Worm (Caenorhabditis elegans) whole organism, late embryonic: ENCODE results near the gene cka-1.

Source experiments
- C08G9.2 ChIP-seq: sonication (generic microtip); optimal IDR thresholded peaks from 2 replicates; lab custom pipeline; 2016; ENCODE audit warnings: mild to moderate bottlenecking, missing genetic modification characterization, moderate library complexity, missing compliant biosample characterization
- C38D4.7 ChIP-seq: fragments of 200-800 bp; sonication (Bioruptor generic); optimal IDR thresholded peaks from 2 replicates; lab custom pipeline; 2018; ENCODE audit warnings: mild to moderate bottlenecking, missing genetic modification characterization, moderate library complexity, missing compliant biosample characterization
- F13H6.1 ChIP-seq: sonication (generic microtip); optimal IDR thresholded peaks from 2 replicates; lab custom pipeline; 2016; ENCODE audit warnings: missing genetic modification characterization, missing compliant biosample characterization
- K09A11.1 ChIP-seq: sonication (generic microtip); optimal IDR thresholded peaks from 2 replicates; lab custom pipeline; 2017; ENCODE audit warnings: antibody characterized with exemption, mild to moderate bottlenecking, missing genetic modification characterization, missing compliant biosample characterization; ENCODE audit not compliant: insufficient read depth
- T23F11.4 ChIP-seq: fragments of 200-800 bp; sonication (Bioruptor generic); optimal IDR thresholded peaks from 2 replicates; lab custom pipeline; 2018; ENCODE audit warnings: mild to moderate bottlenecking, missing genetic modification characterization, missing compliant biosample characterization
- ahr-1 ChIP-seq: sonication (generic microtip); optimal IDR thresholded peaks from 2 replicates; lab custom pipeline; 2016; ENCODE audit warnings: missing genetic modification characterization, missing compliant biosample characterization
- ceh-14 ChIP-seq: sonication (generic microtip); optimal IDR thresholded peaks from 2 replicates; lab custom pipeline; 2016; ENCODE audit warnings: missing genotype, missing genetic modification characterization, missing compliant biosample characterization
- ceh-31 ChIP-seq: sonication (generic microtip); optimal IDR thresholded peaks from 2 replicates; lab custom pipeline; 2016; ENCODE audit warnings: missing genetic modification characterization, missing compliant biosample characterization
- ceh-34 ChIP-seq: sonication (generic microtip); optimal IDR thresholded peaks from 2 replicates; lab custom pipeline; 2016; ENCODE audit warnings: mild to moderate bottlenecking, missing genetic modification characterization, missing compliant biosample characterization
- ceh-45 ChIP-seq: fragments of 200-800 bp; sonication (Bioruptor generic); IDR thresholded peaks from 2 replicates; pipeline ENCODE4 v1.3.6; 2022; ENCODE audit warnings: missing genetic modification reagents, missing genetic modification characterization, missing compliant biosample characterization
- ceh-6 ChIP-seq: fragments of 200-800 bp; sonication (Bioruptor generic); optimal IDR thresholded peaks from 2 replicates; lab custom pipeline; 2018; ENCODE audit warnings: mild to moderate bottlenecking, missing genetic modification characterization, missing compliant biosample characterization
- dmd-4 ChIP-seq: sonication (generic microtip); optimal IDR thresholded peaks from 2 replicates; lab custom pipeline; 2016; ENCODE audit warnings: borderline replicate concordance, missing genetic modification characterization, missing compliant biosample characterization
- dve-1 ChIP-seq: sonication (generic microtip); optimal IDR thresholded peaks from 2 replicates; lab custom pipeline; 2017; ENCODE audit warnings: antibody characterized with exemption, mild to moderate bottlenecking, missing genetic modification characterization, missing compliant biosample characterization
- elt-4 ChIP-seq: sonication (generic microtip); optimal IDR thresholded peaks from 2 replicates; lab custom pipeline; 2016; ENCODE audit warnings: missing genetic modification characterization, missing compliant biosample characterization
- fkh-10 ChIP-seq: fragments of 150-350 bp; optimal IDR thresholded peaks from 2 replicates; lab custom pipeline; 2014; ENCODE audit warnings: missing biosample characterization, missing genetic modification reagents, missing genetic modification characterization
- gmeb-2 ChIP-seq: sonication (generic microtip); optimal IDR thresholded peaks from 2 replicates; lab custom pipeline; 2016; ENCODE audit warnings: missing genetic modification characterization, inconsistent platforms, missing compliant biosample characterization
- hlh-13 ChIP-seq: fragments of 200-800 bp; sonication (Bioruptor generic); optimal IDR thresholded peaks from 2 replicates; lab custom pipeline; 2018; ENCODE audit warnings: mild to moderate bottlenecking, missing genetic modification characterization, missing compliant biosample characterization
- hlh-6 ChIP-seq: sonication (generic microtip); optimal IDR thresholded peaks from 2 replicates; lab custom pipeline; 2016; ENCODE audit warnings: missing genotype, missing genetic modification characterization, missing compliant biosample characterization
- hlh-8 ChIP-seq: sonication (generic microtip); optimal IDR thresholded peaks from 2 replicates; lab custom pipeline; 2016; ENCODE audit warnings: missing genotype, missing genetic modification characterization, missing compliant biosample characterization
- lim-6 ChIP-seq: sonication (generic microtip); optimal IDR thresholded peaks from 2 replicates; lab custom pipeline; 2016; ENCODE audit warnings: missing genetic modification characterization, missing compliant biosample characterization
- lin-11 ChIP-seq: fragments of 200-800 bp; sonication (Bioruptor generic); optimal IDR thresholded peaks from 2 replicates; lab custom pipeline; 2018; ENCODE audit warnings: mild to moderate bottlenecking, missing genetic modification characterization, missing compliant biosample characterization
- madf-2 ChIP-seq: sonication (generic microtip); optimal IDR thresholded peaks from 2 replicates; lab custom pipeline; 2017; ENCODE audit warnings: missing genetic modification characterization, missing compliant biosample characterization
- mec-3 ChIP-seq: sonication (generic microtip); optimal IDR thresholded peaks from 2 replicates; lab custom pipeline; 2016; ENCODE audit warnings: borderline replicate concordance, missing genetic modification characterization, missing compliant biosample characterization
- nfya-1 ChIP-seq: sonication (generic microtip); optimal IDR thresholded peaks from 2 replicates; lab custom pipeline; 2017; ENCODE audit warnings: missing genetic modification characterization, mild to moderate bottlenecking, missing compliant biosample characterization, antibody characterized with exemption, moderate library complexity
- nhr-11 ChIP-seq: fragments of 150-350 bp; optimal IDR thresholded peaks from 2 replicates; lab custom pipeline; 2014; ENCODE audit warnings: missing biosample characterization, missing genetic modification characterization
- npax-4 ChIP-seq: sonication (generic microtip); optimal IDR thresholded peaks from 2 replicates; lab custom pipeline; 2016; ENCODE audit warnings: missing genetic modification characterization, missing compliant biosample characterization
- odd-2 ChIP-seq: sonication (generic microtip); optimal IDR thresholded peaks from 2 replicates; lab custom pipeline; 2017; ENCODE audit warnings: antibody characterized with exemption, mild to moderate bottlenecking, missing genetic modification characterization, missing compliant biosample characterization
- pag-3 ChIP-seq: sonication (generic microtip); optimal IDR thresholded peaks from 2 replicates; lab custom pipeline; 2016; ENCODE audit warnings: missing compliant biosample characterization, missing genetic modification characterization, borderline replicate concordance
- pat-9 ChIP-seq: fragments of 200-800 bp; sonication (Bioruptor generic); optimal IDR thresholded peaks from 2 replicates; lab custom pipeline; 2018; ENCODE audit warnings: mild to moderate bottlenecking, missing genetic modification characterization, moderate library complexity, missing compliant biosample characterization
- pax-1 ChIP-seq: fragments of 150-350 bp; optimal IDR thresholded peaks from 2 replicates; lab custom pipeline; 2014; ENCODE audit warnings: missing biosample characterization, missing genetic modification characterization
- pha-4 ChIP-seq: fragments of 150-350 bp; optimal IDR thresholded peaks from 2 replicates; lab custom pipeline; 2018; ENCODE audit warnings: missing biosample characterization, missing genetic modification reagents, missing genetic modification characterization
- ref-2 ChIP-seq: sonication (generic microtip); optimal IDR thresholded peaks from 2 replicates; lab custom pipeline; 2016; ENCODE audit warnings: missing genetic modification characterization, missing compliant biosample characterization
- rnt-1 ChIP-seq: sonication (generic microtip); optimal IDR thresholded peaks from 2 replicates; lab custom pipeline; 2016; ENCODE audit warnings: missing genetic modification characterization, missing compliant biosample characterization
- sdc-2 ChIP-seq: sonication (generic microtip); optimal IDR thresholded peaks from 2 replicates; lab custom pipeline; 2016; ENCODE audit warnings: missing genotype, missing genetic modification characterization, missing compliant biosample characterization
- syd-9 ChIP-seq: sonication (generic microtip); optimal IDR thresholded peaks from 2 replicates; lab custom pipeline; 2016; ENCODE audit warnings: mild to moderate bottlenecking, missing genetic modification characterization, moderate library complexity, missing compliant biosample characterization
- tbx-2 ChIP-seq: sonication (generic microtip); optimal IDR thresholded peaks from 2 replicates; lab custom pipeline; 2016; ENCODE audit warnings: missing genetic modification characterization, missing compliant biosample characterization
- tbx-7 ChIP-seq: sonication (generic microtip); optimal IDR thresholded peaks from 2 replicates; lab custom pipeline; 2016; ENCODE audit warnings: missing genotype, missing genetic modification characterization, missing compliant biosample characterization
- ttx-3 ChIP-seq: sonication (generic microtip); optimal IDR thresholded peaks from 2 replicates; lab custom pipeline; 2016; ENCODE audit warnings: missing genetic modification reagents, missing genetic modification characterization, missing compliant biosample characterization
- unc-3 ChIP-seq, 2 experiments: fragments of 200-800 bp in 1 of 2; sonication (Bioruptor generic) in 1 of 2; sonication (generic microtip) in 1 of 2; conservative IDR thresholded peaks in 1 of 2; optimal IDR thresholded peaks in 1 of 2; 2 replicates each; pipeline versions ENCODE4 v1.3.6 to Lab custom; 2016 to 2022; ENCODE audit warnings: missing compliant biosample characterization in 2 of 2, missing genetic modification characterization in 2 of 2, missing genetic modification reagents in 1 of 2
- unc-42 ChIP-seq: sonication (generic microtip); optimal IDR thresholded peaks from 2 replicates; lab custom pipeline; 2016; ENCODE audit warnings: missing genotype, missing genetic modification characterization, missing compliant biosample characterization
- zip-5 ChIP-seq: sonication (generic microtip); optimal IDR thresholded peaks from 2 replicates; lab custom pipeline; 2016; ENCODE audit warnings: missing genetic modification characterization, missing compliant biosample characterization

The cka-1 gene

DNA sequence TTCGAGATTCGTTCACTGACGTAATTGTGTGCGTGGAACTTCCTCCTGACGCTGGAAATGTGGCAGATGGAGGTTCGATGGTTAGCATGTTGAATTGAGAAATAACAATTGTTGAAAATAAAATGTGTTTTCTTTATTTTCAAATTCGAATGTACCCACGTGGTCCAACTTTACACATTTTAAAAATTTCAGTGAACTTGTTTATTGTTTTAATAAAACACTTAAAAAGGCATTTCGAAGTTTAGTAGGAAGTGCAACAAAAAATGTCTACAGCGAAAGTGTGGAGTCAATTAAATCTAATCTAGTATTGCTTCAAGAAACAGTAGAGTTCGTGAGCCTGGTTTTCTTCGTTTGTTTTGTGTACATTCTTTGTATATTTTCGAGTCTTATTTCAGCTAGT lies 28.8 kb upstream of the cka-1 start, which contains the start of gene ssp-36:
Gene ssp-36 (minus strand): TSS at position 101 of the 400 bp plus-strand sequence.
- TF ChIP-seq nfya-1 (no peak), dve-1 (tag; lab: Kevin White, UChicago) (no peak), ceh-31 (tag; lab: Kevin White, UChicago) (no peak), tbx-7 (tag; lab: Kevin White, UChicago) (no peak), hlh-13 (no peak), fkh-10 (no peak), T23F11.4 (GFP tag; lab: Kevin White, UChicago) (no peak), gmeb-2 (tag; lab: Kevin White, UChicago) (no peak), ttx-3 (tag; lab: Kevin White, UChicago) (no peak), ref-2 (tag; lab: Kevin White, UChicago) (no peak), dmd-4 (no peak), hlh-8 (tag; lab: Kevin White, UChicago) (no peak), pag-3 (tag; lab: Kevin White, UChicago) (no peak), unc-3 (GFP tag; conservative IDR thresholded peaks at IDR 0.05; lab: Robert Waterston, UW) (no peak), unc-3 (tag; optimal IDR thresholded peaks at IDR 0.05; lab: Kevin White, UChicago) (no peak), zip-5 (tag; lab: Kevin White, UChicago) (no peak), C38D4.7 (GFP tag; lab: Kevin White, UChicago) (no peak), K09A11.1 (tag; lab: Kevin White, UChicago) (no peak)

DNA sequence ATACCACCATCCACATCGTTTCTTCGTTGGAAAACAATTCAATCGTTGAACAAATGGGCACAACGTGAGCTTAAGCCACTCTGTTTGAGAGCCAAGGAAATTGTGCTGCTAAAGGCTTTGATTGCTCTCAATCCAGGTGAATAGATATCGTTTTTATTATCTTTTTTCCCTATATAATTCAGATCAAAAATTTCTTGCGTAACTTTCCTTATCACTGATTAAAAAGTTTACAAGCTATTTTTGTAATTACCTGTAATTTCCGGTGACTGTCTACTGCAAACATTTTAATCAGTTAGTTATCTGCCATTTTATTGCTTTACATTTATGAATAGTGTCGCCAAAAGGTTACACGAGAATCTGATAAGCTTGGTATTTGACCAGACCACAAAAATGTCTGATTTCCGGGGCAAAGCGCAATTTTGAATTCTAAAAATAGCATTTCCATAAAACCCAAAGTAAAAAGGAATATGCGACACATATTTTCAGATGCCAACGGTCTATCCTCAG lies 25.3 kb upstream of the cka-1 start:
- TF ChIP-seq rnt-1 (no peak), hlh-8 (tag; lab: Kevin White, UChicago) (no peak)

DNA sequence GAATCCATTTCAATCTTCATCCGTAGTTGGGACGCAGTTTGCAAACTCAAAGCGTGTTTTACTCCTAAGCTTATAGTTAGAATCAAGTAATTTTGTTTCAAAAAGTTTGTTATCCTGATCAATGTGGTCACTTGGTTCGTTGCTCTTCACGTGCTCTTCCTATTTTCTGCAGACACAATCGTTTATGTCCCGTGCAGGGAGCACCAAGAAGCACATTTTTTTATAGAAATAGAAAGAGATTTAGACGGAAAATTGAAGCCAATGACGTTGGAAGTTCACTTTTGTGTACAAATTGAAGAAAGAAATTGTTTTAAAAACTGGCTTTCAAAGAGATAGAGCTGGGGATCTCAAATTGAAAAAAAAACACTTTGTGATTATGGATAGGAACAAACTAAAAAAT lies 24.3 kb upstream of the cka-1 start:
- TF ChIP-seq mec-3 (tag; lab: Kevin White, UChicago): no peak
- no peak for TF ChIP-seq lin-11 (tag; lab: Kevin White, UChicago)
- no peak for TF ChIP-seq ceh-34 (tag; lab: Kevin White, UChicago)
- no peak for TF ChIP-seq madf-2 (tag; lab: Kevin White, UChicago)
- no peak for TF ChIP-seq sdc-2 (tag; lab: Kevin White, UChicago)
- TF ChIP-seq K09A11.1 (tag; lab: Kevin White, UChicago): no peak
- no peak for TF ChIP-seq nhr-11
- no peak for TF ChIP-seq unc-42 (tag; lab: Kevin White, UChicago)
- TF ChIP-seq elt-4 (tag; lab: Kevin White, UChicago): no peak
- TF ChIP-seq rnt-1: no peak
- TF ChIP-seq npax-4: no peak
- no peak for TF ChIP-seq pha-4 (tag; lab: Kevin White, UChicago)
- TF ChIP-seq tbx-2 (tag; lab: Kevin White, UChicago): no peak
- no peak for TF ChIP-seq odd-2 (tag; lab: Kevin White, UChicago)
- no peak for TF ChIP-seq ceh-45
- no peak for TF ChIP-seq ahr-1 (tag; lab: Kevin White, UChicago)
- no peak for TF ChIP-seq ttx-3 (tag; lab: Kevin White, UChicago)
- no peak for TF ChIP-seq F13H6.1 (tag; lab: Kevin White, UChicago)
- TF ChIP-seq ceh-31 (tag; lab: Kevin White, UChicago): no peak

DNA sequence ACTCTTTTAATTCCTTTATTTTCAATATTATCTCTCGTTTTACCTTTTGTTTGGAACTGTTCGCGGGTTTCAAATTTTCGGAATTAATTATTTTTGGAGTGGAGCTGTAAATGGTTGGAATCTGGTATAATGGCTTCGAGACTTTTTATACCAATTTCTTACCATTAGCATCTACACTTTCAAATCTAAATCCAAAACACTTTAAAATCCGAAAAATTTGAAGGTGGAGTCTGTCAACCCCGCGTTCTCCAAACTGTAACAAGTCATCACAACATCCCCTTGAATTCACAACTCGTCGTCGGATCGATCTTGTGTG lies 20.0 kb upstream of the cka-1 start, which contains the start of gene nhr-97:
Gene nhr-97 (plus strand): TSS at position 217 of the 316 bp plus-strand sequence.
- TF ChIP-seq F13H6.1 (tag; lab: Kevin White, UChicago): no peak
- TF ChIP-seq pha-4 (tag; lab: Kevin White, UChicago): no peak
- TF ChIP-seq C08G9.2 (tag; lab: Kevin White, UChicago): no peak
- no peak for TF ChIP-seq pax-1
- no peak for TF ChIP-seq ceh-6 (GFP tag; lab: Kevin White, UChicago)
- TF ChIP-seq rnt-1: no peak
- no peak for TF ChIP-seq pat-9 (tag; lab: Kevin White, UChicago)
- no peak for TF ChIP-seq elt-4 (tag; lab: Kevin White, UChicago)
- TF ChIP-seq lim-6 (tag; lab: Kevin White, UChicago): no peak
- TF ChIP-seq ceh-14 (tag; lab: Kevin White, UChicago): no peak
- TF ChIP-seq C38D4.7 (GFP tag; lab: Kevin White, UChicago): no peak
- no peak for TF ChIP-seq nhr-11
- TF ChIP-seq syd-9 (tag; lab: Kevin White, UChicago): no peak
- TF ChIP-seq T23F11.4 (GFP tag; lab: Kevin White, UChicago): no peak
- no peak for TF ChIP-seq tbx-7 (tag; lab: Kevin White, UChicago)
- no peak for TF ChIP-seq mec-3 (tag; lab: Kevin White, UChicago)
- no peak for TF ChIP-seq hlh-6 (tag; lab: Kevin White, UChicago)
